Fruit fly (Drosophila melanogaster) whole organism, larva: Measurements from ENCODE around the gene CG43980.

Source experiments
- noc ChIP-seq: fragments of 200-800 bp; sonication (Bioruptor generic); optimal IDR thresholded peaks from 3 replicates; lab custom pipeline; 2019; ENCODE audit warnings: missing biosample characterization, mild to moderate bottlenecking, missing genetic modification characterization, moderate library complexity

Gene CG43980

dm6 chr3L:21644607-21645006 lies at the start of gene CG43980:
Gene CG43980 (plus strand): TSS chr3L:21644958.
- no peak for TF ChIP-seq noc (tag; lab: Kevin White, UChicago)

dm6 chr3L:21598337-21598736 lies 46.4 kb upstream of the CG43980 start:
- TF ChIP-seq noc (tag; lab: Kevin White, UChicago): no peak

dm6 chr3L:21602275-21602674 lies 42.5 kb upstream of the CG43980 start:
- TF ChIP-seq noc (tag; lab: Kevin White, UChicago): no peak

- TF ChIP-seq noc (tag; lab: Kevin White, UChicago): no peak
Observed at dm6 chr3L:21604265-21604664, 40.5 kb upstream of the CG43980 start.

- TF ChIP-seq noc (tag; lab: Kevin White, UChicago): no peak
Observed at dm6 chr3L:21610535-21610934, 34.2 kb upstream of the CG43980 start.

- no peak for TF ChIP-seq noc (tag; lab: Kevin White, UChicago)
Observed at dm6 chr3L:21617354-21617753, 27.4 kb upstream of the CG43980 start, which contains the start of the genes S1P and CG11307. Gene S1P (minus strand): TSS chr3L:21617376. Gene CG11307 (plus strand): TSS chr3L:21617623.

- TF ChIP-seq noc (tag; lab: Kevin White, UChicago): no peak
Observed at dm6 chr3L:21625547-21625946, 19.2 kb upstream of the CG43980 start, which contains the start of the genes CG7166 and Alg11. Gene CG7166 (minus strand): TSS chr3L:21625647. Gene Alg11 (plus strand): TSS chr3L:21625806.

- no peak for TF ChIP-seq noc (tag; lab: Kevin White, UChicago)
Observed at dm6 chr3L:21626036-21626614, 18.6 kb upstream of the CG43980 start.

- TF ChIP-seq noc (tag; lab: Kevin White, UChicago): no peak
Observed at dm6 chr3L:21634152-21634689, 10.5 kb upstream of the CG43980 start, which contains the start of gene MED1. Gene MED1 (minus strand): TSS chr3L:21634446.

dm6 chr3L:21635208-21635607 lies 9.6 kb upstream of the CG43980 start, which contains the start of gene ORMDL:
Gene ORMDL (plus strand): TSS chr3L:21635305.
- TF ChIP-seq noc (tag; lab: Kevin White, UChicago): no peak

dm6 chr3L:21636265-21636993 lies 8.3 kb upstream of the CG43980 start, which contains the start of gene CG32444:
Gene CG32444 (plus strand): TSS chr3L:21636947.
- peak; percentile 50 for TF ChIP-seq noc (tag; lab: Kevin White, UChicago)

- TF ChIP-seq noc (tag; lab: Kevin White, UChicago): no peak
Observed at dm6 chr3L:21639059-21639458, 5.7 kb upstream of the CG43980 start, which contains the start of gene CG32445. Gene CG32445 (plus strand): TSS chr3L:21639359.

- peak; percentile 16 for TF ChIP-seq noc (tag; lab: Kevin White, UChicago)
Observed at dm6 chr3L:21640815-21641214, 3.9 kb upstream of the CG43980 start, which contains the start of gene Atox1. Gene Atox1 (plus strand): TSS chr3L:21640995.

- TF ChIP-seq noc (tag; lab: Kevin White, UChicago): no peak
Observed at dm6 chr3L:21642908-21643572, 1.7 kb upstream of the CG43980 start.

- no peak for TF ChIP-seq noc (tag; lab: Kevin White, UChicago)
Observed at dm6 chr3L:21644176-21644575, 582 bp upstream of the CG43980 start.

- no peak for TF ChIP-seq noc (tag; lab: Kevin White, UChicago)
Observed at dm6 chr3L:21645878-21646277, 1.1 kb downstream of the CG43980 start.
